Worm (Caenorhabditis elegans) whole organism, late embryonic: ENCODE results near the gene T22B7.3.
A peak's percentile ranks its signal among the peaks of the same experiment; 100 is the strongest.

Experiments used
- C38D4.7 ChIP-seq: fragments of 200-800 bp; sonication (Bioruptor generic); optimal IDR thresholded peaks from 2 replicates; lab custom pipeline; 2018; ENCODE audit warnings: mild to moderate bottlenecking, missing genetic modification characterization, moderate library complexity, missing compliant biosample characterization
- F13H6.1 ChIP-seq: sonication (generic microtip); optimal IDR thresholded peaks from 2 replicates; lab custom pipeline; 2016; ENCODE audit warnings: missing genetic modification characterization, missing compliant biosample characterization
- K02D7.2 ChIP-seq: sonication (generic microtip); optimal IDR thresholded peaks from 2 replicates; lab custom pipeline; 2017; ENCODE audit warnings: mild to moderate bottlenecking, missing genetic modification characterization, missing compliant biosample characterization
- ama-1 ChIP-seq: fragments of 150-350 bp; optimal IDR thresholded peaks from 2 replicates; lab custom pipeline; 2014
- ceh-14 ChIP-seq: sonication (generic microtip); optimal IDR thresholded peaks from 2 replicates; lab custom pipeline; 2016; ENCODE audit warnings: missing genotype, missing genetic modification characterization, missing compliant biosample characterization
- ceh-18 ChIP-seq: sonication (generic microtip); optimal IDR thresholded peaks from 2 replicates; lab custom pipeline; 2016; ENCODE audit warnings: missing genetic modification characterization, missing compliant biosample characterization
- ceh-19 ChIP-seq: fragments of 200-800 bp; sonication (Bioruptor generic); optimal IDR thresholded peaks from 2 replicates; lab custom pipeline; 2018; ENCODE audit warnings: mild to moderate bottlenecking, missing genetic modification characterization, missing compliant biosample characterization
- ceh-9 ChIP-seq: sonication (generic microtip); optimal IDR thresholded peaks from 2 replicates; lab custom pipeline; 2016; ENCODE audit warnings: mild to moderate bottlenecking, missing genetic modification characterization, inconsistent platforms, missing compliant biosample characterization
- che-1 ChIP-seq: sonication (generic microtip); optimal IDR thresholded peaks from 2 replicates; lab custom pipeline; 2016; ENCODE audit warnings: mild to moderate bottlenecking, missing genetic modification characterization, missing compliant biosample characterization
- dmd-4 ChIP-seq: sonication (generic microtip); optimal IDR thresholded peaks from 2 replicates; lab custom pipeline; 2016; ENCODE audit warnings: borderline replicate concordance, missing genetic modification characterization, missing compliant biosample characterization
- elt-2 ChIP-seq: sonication (generic microtip); optimal IDR thresholded peaks from 2 replicates; lab custom pipeline; 2016; ENCODE audit warnings: missing genetic modification reagents, missing genetic modification characterization, missing compliant biosample characterization
- elt-4 ChIP-seq: sonication (generic microtip); optimal IDR thresholded peaks from 2 replicates; lab custom pipeline; 2016; ENCODE audit warnings: missing genetic modification characterization, missing compliant biosample characterization
- ets-4 ChIP-seq: sonication (generic microtip); optimal IDR thresholded peaks from 2 replicates; lab custom pipeline; 2016; ENCODE audit warnings: missing genetic modification characterization, missing compliant biosample characterization
- eyg-1 ChIP-seq: sonication (generic microtip); optimal IDR thresholded peaks from 2 replicates; lab custom pipeline; 2016; ENCODE audit warnings: missing genotype, missing genetic modification characterization, missing compliant biosample characterization
- fax-1 ChIP-seq: sonication (generic microtip); optimal IDR thresholded peaks from 2 replicates; lab custom pipeline; 2016; ENCODE audit warnings: missing genotype, missing genetic modification characterization, missing compliant biosample characterization
- hlh-15 ChIP-seq: sonication (generic microtip); optimal IDR thresholded peaks from 2 replicates; lab custom pipeline; 2016; ENCODE audit warnings: missing genetic modification characterization, missing compliant biosample characterization
- hlh-30 ChIP-seq: sonication (generic microtip); optimal IDR thresholded peaks from 2 replicates; lab custom pipeline; 2017; ENCODE audit warnings: antibody characterized with exemption, missing genetic modification characterization, missing compliant biosample characterization; ENCODE audit not compliant: insufficient read depth
- hlh-6 ChIP-seq: sonication (generic microtip); optimal IDR thresholded peaks from 2 replicates; lab custom pipeline; 2016; ENCODE audit warnings: missing genotype, missing genetic modification characterization, missing compliant biosample characterization
- lim-6 ChIP-seq: sonication (generic microtip); optimal IDR thresholded peaks from 2 replicates; lab custom pipeline; 2016; ENCODE audit warnings: missing genetic modification characterization, missing compliant biosample characterization
- madf-2 ChIP-seq: sonication (generic microtip); optimal IDR thresholded peaks from 2 replicates; lab custom pipeline; 2017; ENCODE audit warnings: missing genetic modification characterization, missing compliant biosample characterization
- nfya-1 ChIP-seq: sonication (generic microtip); optimal IDR thresholded peaks from 2 replicates; lab custom pipeline; 2017; ENCODE audit warnings: missing genetic modification characterization, mild to moderate bottlenecking, missing compliant biosample characterization, antibody characterized with exemption, moderate library complexity
- nhr-11 ChIP-seq: fragments of 150-350 bp; optimal IDR thresholded peaks from 2 replicates; lab custom pipeline; 2014; ENCODE audit warnings: missing biosample characterization, missing genetic modification characterization
- nhr-232 ChIP-seq: sonication (generic microtip); optimal IDR thresholded peaks from 2 replicates; lab custom pipeline; 2016; ENCODE audit warnings: missing genetic modification characterization, missing compliant biosample characterization
- odd-2 ChIP-seq: sonication (generic microtip); optimal IDR thresholded peaks from 2 replicates; lab custom pipeline; 2017; ENCODE audit warnings: antibody characterized with exemption, mild to moderate bottlenecking, missing genetic modification characterization, missing compliant biosample characterization
- pag-3 ChIP-seq: sonication (generic microtip); optimal IDR thresholded peaks from 2 replicates; lab custom pipeline; 2016; ENCODE audit warnings: missing compliant biosample characterization, missing genetic modification characterization, borderline replicate concordance
- pax-1 ChIP-seq: fragments of 150-350 bp; optimal IDR thresholded peaks from 2 replicates; lab custom pipeline; 2014; ENCODE audit warnings: missing biosample characterization, missing genetic modification characterization
- pha-4 ChIP-seq: fragments of 150-350 bp; optimal IDR thresholded peaks from 2 replicates; lab custom pipeline; 2018; ENCODE audit warnings: missing biosample characterization, missing genetic modification reagents, missing genetic modification characterization
- pros-1 ChIP-seq: fragments of 150-350 bp; optimal IDR thresholded peaks from 2 replicates; lab custom pipeline; 2014; ENCODE audit warnings: missing biosample characterization, missing genetic modification reagents, missing genetic modification characterization
- rnt-1 ChIP-seq: sonication (generic microtip); optimal IDR thresholded peaks from 2 replicates; lab custom pipeline; 2016; ENCODE audit warnings: missing genetic modification characterization, missing compliant biosample characterization
- syd-9 ChIP-seq: sonication (generic microtip); optimal IDR thresholded peaks from 2 replicates; lab custom pipeline; 2016; ENCODE audit warnings: mild to moderate bottlenecking, missing genetic modification characterization, moderate library complexity, missing compliant biosample characterization
- tbx-7 ChIP-seq: sonication (generic microtip); optimal IDR thresholded peaks from 2 replicates; lab custom pipeline; 2016; ENCODE audit warnings: missing genotype, missing genetic modification characterization, missing compliant biosample characterization
- ttx-3 ChIP-seq: sonication (generic microtip); optimal IDR thresholded peaks from 2 replicates; lab custom pipeline; 2016; ENCODE audit warnings: missing genetic modification reagents, missing genetic modification characterization, missing compliant biosample characterization
- unc-3 ChIP-seq, 2 experiments: fragments of 200-800 bp in 1 of 2; sonication (Bioruptor generic) in 1 of 2; sonication (generic microtip) in 1 of 2; conservative IDR thresholded peaks in 1 of 2; optimal IDR thresholded peaks in 1 of 2; 2 replicates each; pipeline versions ENCODE4 v1.3.6 to Lab custom; 2016 to 2022; ENCODE audit warnings: missing compliant biosample characterization in 2 of 2, missing genetic modification characterization in 2 of 2, missing genetic modification reagents in 1 of 2
- unc-42 ChIP-seq: sonication (generic microtip); optimal IDR thresholded peaks from 2 replicates; lab custom pipeline; 2016; ENCODE audit warnings: missing genotype, missing genetic modification characterization, missing compliant biosample characterization
- unc-86 ChIP-seq: sonication (generic microtip); optimal IDR thresholded peaks from 2 replicates; lab custom pipeline; 2016; ENCODE audit warnings: missing genetic modification characterization, missing compliant biosample characterization
- zip-5 ChIP-seq: sonication (generic microtip); optimal IDR thresholded peaks from 2 replicates; lab custom pipeline; 2016; ENCODE audit warnings: missing genetic modification characterization, missing compliant biosample characterization

Gene T22B7.3

DNA sequence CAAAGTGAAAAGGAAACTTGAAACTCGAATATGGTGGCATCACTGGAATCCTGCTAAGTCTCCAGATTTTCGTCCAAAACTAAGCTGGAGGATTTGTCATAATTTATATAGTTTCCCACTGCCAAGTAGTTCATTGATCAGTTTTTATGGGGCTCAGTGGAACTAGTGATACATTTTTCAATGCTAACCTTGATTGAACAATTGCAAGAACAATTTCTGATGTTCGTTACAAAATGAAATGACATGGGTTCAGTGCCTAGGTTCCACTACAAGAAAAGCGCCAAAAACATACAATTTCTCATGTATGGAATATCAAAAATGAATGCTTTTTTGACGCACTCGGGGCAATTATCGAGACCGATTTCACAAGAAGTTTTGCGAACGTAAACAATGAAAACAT, 25.4 kb upstream of the T22B7.3 start:
- no peak for TF ChIP-seq nhr-11 (tag; lab: Kevin White, UChicago)
- no peak for TF ChIP-seq elt-4 (tag; lab: Kevin White, UChicago)
- no peak for TF ChIP-seq che-1
- no peak for TF ChIP-seq odd-2 (tag; lab: Kevin White, UChicago)
- TF ChIP-seq ceh-18 = no peak
- no peak for TF ChIP-seq elt-2 (tag; lab: Kevin White, UChicago)
- no peak for TF ChIP-seq ceh-9 (tag; lab: Kevin White, UChicago)

DNA sequence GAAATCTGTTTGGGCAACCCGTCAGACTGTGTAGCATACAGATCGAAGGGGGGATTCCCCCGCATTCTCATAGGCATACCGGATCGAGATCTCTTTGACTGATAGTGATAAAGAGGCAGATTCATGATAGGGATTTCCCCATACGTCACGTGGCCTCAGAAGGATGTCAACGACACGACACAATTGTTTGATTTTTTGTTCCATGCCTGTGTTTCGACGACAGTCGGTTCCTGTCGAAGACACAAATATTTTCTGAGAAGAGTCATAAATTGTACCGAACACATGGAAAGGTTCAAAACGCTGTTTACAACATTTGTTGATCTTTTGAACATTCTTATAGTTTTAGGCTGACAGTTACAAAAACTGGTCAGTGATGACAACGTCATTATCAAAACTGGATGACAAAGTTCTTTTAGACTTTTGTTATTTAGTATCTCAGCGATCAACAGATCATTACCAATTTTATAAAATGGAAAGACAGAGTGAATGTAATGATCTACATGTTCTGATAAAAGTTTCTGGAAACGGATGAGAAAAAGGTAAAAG, 18.7 kb upstream of the T22B7.3 start:
- no peak for TF ChIP-seq ttx-3 (tag; lab: Kevin White, UChicago)

DNA sequence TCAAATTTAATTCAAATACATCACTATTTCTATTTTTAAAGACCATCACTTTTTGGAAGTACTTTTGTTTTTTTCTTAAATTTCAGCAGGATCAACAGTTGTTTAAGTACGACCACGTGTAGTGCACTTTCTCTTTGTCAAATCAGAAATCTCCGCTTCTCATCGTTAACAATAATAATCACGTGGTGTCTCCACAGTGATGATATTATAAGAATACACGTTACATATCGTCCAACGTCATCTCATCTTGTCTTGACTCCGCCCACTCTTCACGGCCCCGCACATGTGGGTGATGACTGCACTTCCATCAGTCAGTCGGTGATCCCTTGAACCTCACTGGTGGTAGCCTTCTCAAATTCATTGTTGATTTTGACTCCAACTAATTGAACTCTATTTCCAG, 17.2 kb upstream of the T22B7.3 start, which contains the start of gene argn-1:
TSS of gene argn-1 (plus strand) at position 83 of the 400 bp plus-strand sequence.
- TF ChIP-seq unc-3 (GFP tag; conservative IDR thresholded peaks at IDR 0.05; lab: Robert Waterston, UW) (no peak), unc-3 (tag; optimal IDR thresholded peaks at IDR 0.05; lab: Kevin White, UChicago) (no peak), hlh-30 (tag; lab: Kevin White, UChicago) (peak; percentile 9)
- TF ChIP-seq, all 69 proteins: peak for 1

DNA sequence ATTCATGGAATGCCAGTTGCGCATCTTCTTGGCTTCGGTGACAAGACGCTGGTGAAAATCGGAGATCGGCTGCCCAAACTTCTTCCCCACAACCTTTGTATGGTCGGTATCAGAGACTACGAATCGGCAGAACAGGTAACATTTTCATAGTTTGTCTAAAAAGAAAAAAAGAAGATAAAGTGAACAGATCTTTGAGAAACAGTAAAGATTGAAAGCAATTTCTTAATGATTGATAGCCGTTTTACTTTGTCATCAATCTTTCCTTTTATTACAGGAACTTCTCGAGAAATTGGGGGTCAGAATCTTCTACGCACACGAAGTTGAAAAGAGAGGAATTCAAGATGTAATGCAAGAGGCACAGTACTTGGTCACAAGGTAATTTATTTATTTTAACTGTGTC, 16.2 kb upstream of the T22B7.3 start:
- no peak for TF ChIP-seq tbx-7 (tag; lab: Kevin White, UChicago)
- TF ChIP-seq rnt-1 (tag; lab: Kevin White, UChicago) = no peak
- no peak for TF ChIP-seq dmd-4 (tag; lab: Kevin White, UChicago)
- TF ChIP-seq ceh-18 = no peak
- TF ChIP-seq pros-1 (tag; lab: Kevin White, UChicago) = no peak
- TF ChIP-seq C38D4.7 (GFP tag; lab: Kevin White, UChicago) = no peak
- TF ChIP-seq lim-6 (tag; lab: Kevin White, UChicago) = no peak
- TF ChIP-seq unc-86 = no peak
- no peak for TF ChIP-seq pha-4 (tag; lab: Kevin White, UChicago)
- TF ChIP-seq F13H6.1 (tag; lab: Kevin White, UChicago) = no peak
- no peak for TF ChIP-seq ceh-19
- no peak for TF ChIP-seq nfya-1
- no peak for TF ChIP-seq ceh-14 (tag; lab: Kevin White, UChicago)
- no peak for TF ChIP-seq pax-1
- TF ChIP-seq syd-9 (tag; lab: Kevin White, UChicago) = no peak
- TF ChIP-seq zip-5 (tag; lab: Kevin White, UChicago) = no peak

DNA sequence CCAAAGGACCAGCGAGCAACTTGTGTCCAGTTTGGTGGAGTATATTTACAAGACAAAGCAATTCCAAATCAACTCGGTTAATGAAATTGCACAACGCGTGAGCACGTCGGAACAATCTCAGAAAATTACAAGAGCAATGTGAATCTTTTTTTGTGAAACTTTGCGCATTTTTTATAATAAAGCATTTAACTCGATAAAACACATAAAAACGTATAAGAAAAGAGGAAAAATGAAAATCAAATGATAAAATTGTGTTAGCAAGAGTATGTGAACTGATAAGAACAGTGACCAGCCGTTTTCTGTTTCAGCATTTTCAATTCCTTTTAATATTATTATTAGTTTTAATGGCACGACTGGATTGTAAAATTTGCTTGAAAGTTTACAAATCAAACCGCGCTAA, 15.5 kb upstream of the T22B7.3 start, which contains the start of gene T22B7.8:
TSS of gene T22B7.8 (plus strand) at position 301 of the 400 bp plus-strand sequence.
- no peak for TF ChIP-seq elt-2 (tag; lab: Kevin White, UChicago)
- TF ChIP-seq fax-1 (tag; lab: Kevin White, UChicago) = no peak
- TF ChIP-seq nhr-232 = no peak
- TF ChIP-seq eyg-1 = no peak
- no peak for TF ChIP-seq nfya-1
- no peak for TF ChIP-seq F13H6.1 (tag; lab: Kevin White, UChicago)
- no peak for TF ChIP-seq hlh-15 (tag; lab: Kevin White, UChicago)
- no peak for TF ChIP-seq ama-1 (lab: Kevin White, UChicago)
- no peak for TF ChIP-seq dmd-4 (tag; lab: Kevin White, UChicago)
- TF ChIP-seq ets-4 (tag; lab: Kevin White, UChicago) = no peak
- TF ChIP-seq ttx-3 (tag; lab: Kevin White, UChicago) = no peak
- TF ChIP-seq pha-4 (tag; lab: Kevin White, UChicago) = no peak
- no peak for TF ChIP-seq K02D7.2
- TF ChIP-seq madf-2 (tag; lab: Kevin White, UChicago) = no peak
- no peak for TF ChIP-seq unc-86
- TF ChIP-seq pag-3 (tag; lab: Kevin White, UChicago) = no peak
- no peak for TF ChIP-seq unc-42
- TF ChIP-seq ceh-18 = no peak
- no peak for TF ChIP-seq zip-5 (tag; lab: Kevin White, UChicago)
- TF ChIP-seq hlh-6 (tag; lab: Kevin White, UChicago) = no peak
